Worm (Caenorhabditis elegans) whole organism, mixed stage, embryonic: ENCODE measurements around the gene F35H10.5.

Source experiments
- ces-1 ChIP-seq: fragments of 150-350 bp; optimal IDR thresholded peaks from 2 replicates; lab custom pipeline; 2014; ENCODE audit warnings: missing biosample characterization, missing genetic modification reagents, missing genetic modification characterization
- cnd-1 ChIP-seq: fragments of 200-800 bp; sonication (Bioruptor generic); optimal IDR thresholded peaks from 2 replicates; lab custom pipeline; 2018; ENCODE audit warnings: mild to moderate bottlenecking, missing genetic modification characterization, missing compliant biosample characterization
- drap-1 ChIP-seq: fragments of 200-800 bp; sonication (Bioruptor generic); optimal IDR thresholded peaks from 3 replicates; lab custom pipeline; 2018; ENCODE audit warnings: mild to moderate bottlenecking, missing genetic modification characterization, missing compliant biosample characterization
- sptf-1 ChIP-seq: sonication (generic microtip); optimal IDR thresholded peaks from 2 replicates; lab custom pipeline; 2017; ENCODE audit warnings: mild to moderate bottlenecking, missing genetic modification characterization, moderate library complexity, missing compliant biosample characterization

ce11 chrIV:8333034-8333433, 32.5 kb downstream of the F35H10.5 start:
- TF ChIP-seq cnd-1 (tag; lab: Kevin White, UChicago) (no peak), ces-1 (GFP tag; lab: Kevin White, UChicago) (no peak), sptf-1 (tag; lab: Kevin White, UChicago) (no peak), drap-1 (GFP tag; lab: Kevin White, UChicago) (no peak)
